Fruit fly (Drosophila melanogaster) whole organism, embryonic: Measurements from ENCODE around the gene eIF4G2.

Experiments used
- C15 ChIP-seq: fragments of 200-800 bp; sonication (Bioruptor generic); IDR thresholded peaks from 3 replicates; pipeline ENCODE4 v1.3.6; 2022; ENCODE audit warnings: missing biosample characterization, missing genetic modification characterization
- br ChIP-seq: fragments of >200 bp; optimal IDR thresholded peaks from 2 replicates; lab custom pipeline; 2017
- corto ChIP-seq: fragments of 200-800 bp; sonication (Bioruptor generic); optimal IDR thresholded peaks from 2 replicates; lab custom pipeline; 2016; ENCODE audit warnings: missing biosample characterization, mild to moderate bottlenecking, missing genetic modification characterization, moderate library complexity
- fd3F ChIP-seq: fragments of 200-800 bp; sonication (Bioruptor generic); optimal IDR thresholded peaks from 2 replicates; lab custom pipeline; 2018; ENCODE audit warnings: missing biosample characterization, mild to moderate bottlenecking, missing genetic modification characterization, moderate library complexity
- sens-2 ChIP-seq: fragments of 200-800 bp; sonication (Bioruptor generic); IDR thresholded peaks from 2 replicates; pipeline ENCODE4 v1.3.6; 2022; ENCODE audit warnings: missing biosample characterization, missing genetic modification characterization
- tin ChIP-seq: fragments of 200-800 bp; sonication (Bioruptor generic); optimal IDR thresholded peaks from 3 replicates; lab custom pipeline; 2016; ENCODE audit warnings: missing biosample characterization, missing genetic modification characterization
- z ChIP-seq: fragments of 200-800 bp; sonication (Bioruptor generic); IDR thresholded peaks from 3 replicates; pipeline ENCODE4 v1.3.6; 2022; ENCODE audit warnings: missing biosample characterization, missing genetic modification characterization
- zf30C ChIP-seq: fragments of 200-800 bp; sonication (Bioruptor generic); optimal IDR thresholded peaks from 3 replicates; lab custom pipeline; 2018; ENCODE audit warnings: missing biosample characterization, mild to moderate bottlenecking, missing genetic modification characterization

dm6 chr3R:23867194-23867593 is 48.2 kb upstream of the eIF4G2 start:
- TF ChIP-seq sens-2 (GFP tag; lab: Robert Waterston, UW) = no peak
- TF ChIP-seq z (GFP tag; lab: Robert Waterston, UW) = no peak
- no peak for TF ChIP-seq corto (GFP tag; lab: Kevin White, UChicago)
- no peak for TF ChIP-seq tin
- TF ChIP-seq br = no peak
- no peak for TF ChIP-seq zf30C (GFP tag; lab: Kevin White, UChicago)
- TF ChIP-seq fd3F (GFP tag; lab: Kevin White, UChicago) = no peak
- TF ChIP-seq C15 (GFP tag; lab: Robert Waterston, UW) = no peak
